Worm (Caenorhabditis elegans): Measurements from ENCODE around the gene F44A2.3.

F44A2.3 gene

ce11 chrV:9318046-9318445 is 12.8 kb downstream of the F44A2.3 start, which contains the start of gene kvs-3 (continued):
- TF ChIP-seq Y75B8A.6 (GFP tag; IDR thresholded peaks at IDR 0.05) (peak; percentile 74; the same call in 1 of the 2 replicates), ztf-7 (tag; optimal IDR thresholded peaks at IDR 0.05) (peak; percentile 29), tra-1 (GFP tag; IDR thresholded peaks at IDR 0.05) (peak; percentile 97), ZK337.2 (GFP tag; IDR thresholded peaks at IDR 0.05) (peak; percentile 82), jun-1 (tag; optimal IDR thresholded peaks at IDR 0.05) (no peak), dmd-6 (GFP tag; IDR thresholded peaks at IDR 0.05) (peak; percentile 75), gei-8 (GFP tag; optimal IDR thresholded peaks at IDR 0.05) (peak; percentile 89), R02D3.7 (tag; optimal IDR thresholded peaks at IDR 0.05) (no peak), lin-13 (GFP tag; optimal IDR thresholded peaks at IDR 0.05) (peak; percentile 11), nhr-28 (tag; optimal IDR thresholded peaks at IDR 0.05) (peak; percentile 39), ctbp-1 (GFP tag; IDR thresholded peaks at IDR 0.05) (peak; percentile 89), mes-2 (tag; optimal IDR thresholded peaks at IDR 0.05; ENCODE audit: poor library complexity, severe bottlenecking) (no peak), nhr-11 (tag; optimal IDR thresholded peaks at IDR 0.05) (no peak), lin-1 (GFP tag; IDR thresholded peaks at IDR 0.05) (peak; percentile 92), ceh-62 (tag; optimal IDR thresholded peaks at IDR 0.05) (no peak), Y48G9A.11 (GFP tag; IDR thresholded peaks at IDR 0.05) (peak; percentile 86), set-16 (GFP tag; IDR thresholded peaks at IDR 0.05) (no peak), nhr-48 (tag; optimal IDR thresholded peaks at IDR 0.05) (peak; percentile 55), nhr-6 (tag; optimal IDR thresholded peaks at IDR 0.05) (no peak), Y105C5A.15 (GFP tag; IDR thresholded peaks at IDR 0.05) (peak; percentile 98), zfp-2 (tag; optimal IDR thresholded peaks at IDR 0.05) (peak; percentile 30), F10B5.3 (tag; optimal IDR thresholded peaks at IDR 0.05) (peak; percentile 43), mxl-2 (GFP tag; conservative IDR thresholded peaks at IDR 0.05) (peak; percentile 87), ceh-44 (GFP tag; IDR thresholded peaks at IDR 0.05) (peak; percentile 90), nhr-111 (GFP tag; optimal IDR thresholded peaks at IDR 0.05) (peak; percentile 85), zip-2 (tag; optimal IDR thresholded peaks at IDR 0.05) (peak; percentile 37), F26F4.8 (GFP tag; conservative IDR thresholded peaks at IDR 0.05) (peak; percentile 98), nhr-25 (tag; optimal IDR thresholded peaks at IDR 0.05; ENCODE audit: borderline replicate concordance, insufficient read depth) (no peak), skn-1 (tag; optimal IDR thresholded peaks at IDR 0.05) (no peak), dve-1 (tag; optimal IDR thresholded peaks at IDR 0.05; ENCODE audit: insufficient read depth) (no peak), attf-4 (tag; optimal IDR thresholded peaks at IDR 0.05) (no peak), aha-1 (tag) (peak; percentile 97), F44E2.7 (GFP tag; IDR thresholded peaks at IDR 0.05) (peak; percentile 96), spr-3 (GFP tag; optimal IDR thresholded peaks at IDR 0.05) (peak; percentile 89)

- TF ChIP-seq dmd-6 (GFP tag; IDR thresholded peaks at IDR 0.05) (0 out of 2 replicates have a peak, but pooled peaks have one; percentile 21), tag-97 (GFP tag; IDR thresholded peaks at IDR 0.05) (no peak), lin-29 (GFP tag; IDR thresholded peaks at IDR 0.05) (no peak), nhr-6 (tag; optimal IDR thresholded peaks at IDR 0.05) (no peak), Y105C5A.15 (GFP tag; IDR thresholded peaks at IDR 0.05) (no peak), duxl-1 (tag; optimal IDR thresholded peaks at IDR 0.05; ENCODE audit: poor library complexity) (no peak)
Measured at ce11 chrV:9321185-9321584, 16.0 kb downstream of the F44A2.3 start, which contains the start of gene F44A2.7. TSS of gene F44A2.7 (plus strand) at chrV:9321485.

- no peak for TF ChIP-seq dpl-1 (GFP tag; optimal IDR thresholded peaks at IDR 0.05)
- no peak for TF ChIP-seq lir-3 (tag; optimal IDR thresholded peaks at IDR 0.05)
- no peak for TF ChIP-seq nhr-48 (tag; optimal IDR thresholded peaks at IDR 0.05)
- TF ChIP-seq aly-2 (tag; optimal IDR thresholded peaks at IDR 0.05): no peak
- TF ChIP-seq zfp-3 (GFP tag; conservative IDR thresholded peaks at IDR 0.05): no peak
- TF ChIP-seq F37D6.2 (tag; optimal IDR thresholded peaks at IDR 0.05): no peak
- no peak for TF ChIP-seq zag-1 (tag; optimal IDR thresholded peaks at IDR 0.05)
- no peak for TF ChIP-seq madf-9 (GFP tag; conservative IDR thresholded peaks at IDR 0.05)
- no peak for TF ChIP-seq nhr-77 (tag; optimal IDR thresholded peaks at IDR 0.05)
- TF ChIP-seq nhr-10 (tag; optimal IDR thresholded peaks at IDR 0.05): no peak
- no peak for TF ChIP-seq nhr-28 (tag; optimal IDR thresholded peaks at IDR 0.05)
Measured at ce11 chrV:9322886-9323285, 17.7 kb downstream of the F44A2.3 start, which contains the start of gene tag-153. TSS of gene tag-153 (plus strand) at chrV:9323085.
